Worm (Caenorhabditis elegans) whole organism, late embryonic: Measurements from ENCODE around the gene nuo-1.

Source experiments
- dve-1 ChIP-seq: sonication (generic microtip); optimal IDR thresholded peaks from 2 replicates; lab custom pipeline; 2017; ENCODE audit warnings: antibody characterized with exemption, mild to moderate bottlenecking, missing genetic modification characterization, missing compliant biosample characterization
- fkh-10 ChIP-seq: fragments of 150-350 bp; optimal IDR thresholded peaks from 2 replicates; lab custom pipeline; 2014; ENCODE audit warnings: missing biosample characterization, missing genetic modification reagents, missing genetic modification characterization
- pag-3 ChIP-seq: sonication (generic microtip); optimal IDR thresholded peaks from 2 replicates; lab custom pipeline; 2016; ENCODE audit warnings: missing compliant biosample characterization, missing genetic modification characterization, borderline replicate concordance
- pha-2 ChIP-seq: sonication (generic microtip); optimal IDR thresholded peaks from 2 replicates; lab custom pipeline; 2017; ENCODE audit warnings: mild to moderate bottlenecking, missing genetic modification characterization, missing compliant biosample characterization
- pqm-1 ChIP-seq: sonication (generic microtip); optimal IDR thresholded peaks from 2 replicates; lab custom pipeline; 2016; ENCODE audit warnings: missing genetic modification characterization, missing compliant biosample characterization
- pros-1 ChIP-seq: fragments of 150-350 bp; optimal IDR thresholded peaks from 2 replicates; lab custom pipeline; 2014; ENCODE audit warnings: missing biosample characterization, missing genetic modification reagents, missing genetic modification characterization
- sox-4 ChIP-seq: sonication (generic microtip); optimal IDR thresholded peaks from 2 replicates; lab custom pipeline; 2017; ENCODE audit warnings: mild to moderate bottlenecking, missing genetic modification characterization, inconsistent platforms, missing compliant biosample characterization

DNA sequence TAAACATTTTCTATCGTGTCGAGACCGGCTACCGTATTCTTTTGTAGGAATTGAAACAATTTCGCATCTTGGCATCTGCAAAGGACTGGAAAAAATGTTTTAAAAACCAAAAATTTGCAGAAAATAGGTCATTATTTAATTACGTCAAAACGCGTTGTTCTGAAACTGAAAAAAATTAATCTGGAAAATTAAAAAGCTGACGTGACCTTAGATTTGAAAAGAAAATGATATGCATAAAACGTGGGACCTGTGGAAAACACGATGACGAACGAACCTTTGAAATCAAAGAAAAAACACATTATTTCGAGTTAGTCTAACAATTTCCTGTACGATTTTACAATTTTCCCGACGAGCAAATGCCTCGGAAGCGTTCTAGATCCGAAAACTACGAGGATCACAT, 6.5 kb downstream of the nuo-1 start, which contains the start of gene C09H10.9:
- TF ChIP-seq pha-2 (tag; lab: Kevin White, UChicago) (no peak), pag-3 (tag; lab: Kevin White, UChicago) (no peak), dve-1 (tag; lab: Kevin White, UChicago) (no peak), pros-1 (tag; lab: Kevin White, UChicago) (no peak), pqm-1 (tag; lab: Kevin White, UChicago) (no peak), sox-4 (tag; lab: Kevin White, UChicago) (no peak), fkh-10 (no peak)
